Worm (Caenorhabditis elegans) whole organism, midembryonic: ENCODE measurements around the gene str-52.

Experiments
- T22C8.4 ChIP-seq: fragments of 200-800 bp; sonication (Bioruptor generic); IDR thresholded peaks from 2 replicates; pipeline ENCODE4 v1.3.6; 2022; ENCODE audit warnings: missing genetic modification characterization, missing compliant biosample characterization
- cog-1 ChIP-seq: sonication (generic microtip); optimal IDR thresholded peaks from 2 replicates; lab custom pipeline; 2016; ENCODE audit warnings: missing genetic modification characterization, missing compliant biosample characterization
- flt-1 ChIP-seq: fragments of 200-800 bp; sonication (Bioruptor generic); IDR thresholded peaks from 2 replicates; pipeline ENCODE4 v1.3.6; 2022; ENCODE audit warnings: missing genetic modification characterization, missing compliant biosample characterization
- klf-2 ChIP-seq: fragments of 200-800 bp; sonication (Bioruptor generic); conservative IDR thresholded peaks from 2 replicates; pipeline ENCODE4 v1.3.6; 2022; ENCODE audit warnings: missing genetic modification reagents, missing genetic modification characterization, missing compliant biosample characterization
- med-1 ChIP-seq: sonication (generic microtip); optimal IDR thresholded peaks from 2 replicates; lab custom pipeline; 2017; ENCODE audit warnings: missing genetic modification characterization, mild to moderate bottlenecking, missing compliant biosample characterization, antibody characterized with exemption, missing genetic modification reagents; ENCODE audit not compliant: insufficient read depth
- tab-1 ChIP-seq: fragments of 200-800 bp; sonication (Bioruptor generic); IDR thresholded peaks from 2 replicates; pipeline ENCODE4 v1.3.6; 2022; ENCODE audit warnings: missing genetic modification characterization, missing compliant biosample characterization
- ztf-23 ChIP-seq: fragments of 200-800 bp; sonication (Bioruptor generic); IDR thresholded peaks from 2 replicates; pipeline ENCODE4 v1.3.6; 2022; ENCODE audit warnings: missing genetic modification reagents, missing genetic modification characterization, missing compliant biosample characterization
- ztf-29 ChIP-seq: fragments of 200-800 bp; sonication (Bioruptor generic); IDR thresholded peaks from 2 replicates; pipeline ENCODE4 v1.3.6; 2022; ENCODE audit warnings: missing genetic modification reagents, missing genetic modification characterization, missing compliant biosample characterization

DNA sequence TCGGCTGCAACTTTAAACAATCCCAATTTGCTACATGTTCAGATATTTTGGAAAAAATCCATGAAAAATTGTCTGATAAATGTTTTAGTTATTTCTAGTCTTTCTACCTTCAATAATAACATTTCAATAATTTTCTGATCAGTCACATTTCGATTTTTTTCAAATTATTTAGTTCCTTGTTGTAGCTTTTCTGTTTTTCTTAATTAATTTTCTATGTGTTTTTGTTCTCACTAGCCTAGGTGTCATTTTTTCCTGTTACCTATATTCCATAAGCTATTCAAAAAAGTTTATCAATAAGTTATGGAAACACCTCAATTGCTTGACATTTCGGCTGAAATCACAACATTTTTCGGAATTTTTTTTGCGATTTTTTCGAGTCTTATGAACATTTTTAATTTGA, 7.3 kb upstream of the str-52 start, which contains the start of gene srbc-23:
- no peak for TF ChIP-seq med-1 (GFP tag; lab: Kevin White, UChicago)
- TF ChIP-seq tab-1 (GFP tag; lab: Robert Waterston, UW), result no peak
- no peak for TF ChIP-seq klf-2 (GFP tag; lab: Robert Waterston, UW)
- no peak for TF ChIP-seq T22C8.4 (GFP tag; lab: Robert Waterston, UW)
- TF ChIP-seq cog-1 (tag; lab: Kevin White, UChicago), result no peak
- TF ChIP-seq ztf-23 (GFP tag; lab: Robert Waterston, UW), result no peak
- no peak for TF ChIP-seq ztf-29 (GFP tag; lab: Robert Waterston, UW)
- no peak for TF ChIP-seq flt-1 (GFP tag; lab: Robert Waterston, UW)
